Fruit fly (Drosophila melanogaster) whole organism, embryonic: ENCODE measurements around the gene CG34244.
A peak's percentile ranks its signal among the peaks of the same experiment; 100 is the strongest.

Experiments
- ATbp ChIP-seq: fragments of 200-800 bp; sonication (Bioruptor generic); optimal IDR thresholded peaks from 2 replicates; lab custom pipeline; 2017; ENCODE audit warnings: missing biosample characterization, mild to moderate bottlenecking, missing genetic modification characterization, missing genetic modification reagents
- Ada2b ChIP-seq: fragments of 200-800 bp; sonication (Bioruptor generic); IDR thresholded peaks from 2 replicates; pipeline ENCODE4 v1.3.6; 2022; ENCODE audit warnings: missing biosample characterization, missing genetic modification characterization
- Aef1 ChIP-seq: fragments of 200-800 bp; sonication (Bioruptor generic); IDR thresholded peaks from 3 replicates; pipeline ENCODE4 v1.3.6; 2022; ENCODE audit warnings: missing biosample characterization, missing genetic modification characterization
- BEAF-32 ChIP-seq: fragments of 200-800 bp; sonication (Bioruptor generic); optimal IDR thresholded peaks from 3 replicates; lab custom pipeline; 2017; ENCODE audit warnings: missing biosample characterization, missing genetic modification characterization, mild to moderate bottlenecking, moderate library complexity, missing genetic modification reagents
- CG1024 ChIP-seq: fragments of 200-800 bp; sonication (Bioruptor generic); IDR thresholded peaks from 2 replicates; pipeline ENCODE4 v1.3.6; 2022; ENCODE audit warnings: missing biosample characterization, missing genetic modification characterization
- CG10543 ChIP-seq: fragments of 200-800 bp; sonication (Bioruptor generic); optimal IDR thresholded peaks from 3 replicates; lab custom pipeline; 2017; ENCODE audit warnings: missing biosample characterization, mild to moderate bottlenecking, missing genetic modification characterization, moderate library complexity
- CG11247 ChIP-seq: fragments of 200-800 bp; sonication (Bioruptor generic); IDR thresholded peaks from 2 replicates; pipeline ENCODE4 v1.3.6; 2022; ENCODE audit warnings: missing biosample characterization, missing genetic modification characterization
- CG12071 ChIP-seq: fragments of 200-800 bp; sonication (Bioruptor generic); optimal IDR thresholded peaks from 3 replicates; lab custom pipeline; 2018; ENCODE audit warnings: missing biosample characterization, mild to moderate bottlenecking, missing genetic modification characterization
- CG1233 ChIP-seq: fragments of 200-800 bp; sonication (Bioruptor generic); optimal IDR thresholded peaks from 4 replicates; lab custom pipeline; 2018; ENCODE audit warnings: missing biosample characterization, mild to moderate bottlenecking, missing genetic modification characterization
- CG16813 ChIP-seq: fragments of 200-800 bp; sonication (Bioruptor generic); IDR thresholded peaks from 3 replicates; pipeline ENCODE4 v1.3.6; 2022; ENCODE audit warnings: missing biosample characterization, missing genetic modification characterization; ENCODE audit not compliant: partially characterized antibody
- CG17612 ChIP-seq: fragments of 200-800 bp; sonication (Bioruptor generic); IDR thresholded peaks from 2 replicates; pipeline ENCODE4 v1.3.6; 2022; ENCODE audit warnings: missing biosample characterization, missing genetic modification characterization
- CG18262 ChIP-seq: fragments of 200-800 bp; optimal IDR thresholded peaks from 3 replicates; lab custom pipeline; 2019; ENCODE audit warnings: missing biosample characterization, mild to moderate bottlenecking, missing genetic modification characterization, moderate library complexity
- CG18764 ChIP-seq: fragments of 200-800 bp; sonication (Bioruptor generic); optimal IDR thresholded peaks from 3 replicates; lab custom pipeline; 2016; ENCODE audit warnings: missing biosample characterization, missing genetic modification characterization
- CG31224 ChIP-seq: fragments of 200-800 bp; sonication (Bioruptor generic); IDR thresholded peaks from 2 replicates; pipeline ENCODE4 v1.3.6; 2022; ENCODE audit warnings: missing biosample characterization, missing genetic modification characterization
- CG34224 ChIP-seq: fragments of 200-800 bp; sonication (Bioruptor generic); IDR thresholded peaks from 3 replicates; pipeline ENCODE4 v1.3.6; 2022; ENCODE audit warnings: missing biosample characterization, missing genetic modification characterization; ENCODE audit not compliant: partially characterized antibody
- CG34376 ChIP-seq: fragments of 200-800 bp; sonication (Bioruptor generic); optimal IDR thresholded peaks from 2 replicates; lab custom pipeline; 2018; ENCODE audit warnings: missing biosample characterization, mild to moderate bottlenecking, missing genetic modification characterization
- CG4424 ChIP-seq: fragments of 200-800 bp; sonication (Bioruptor generic); optimal IDR thresholded peaks from 3 replicates; lab custom pipeline; 2016; ENCODE audit warnings: missing biosample characterization, missing genetic modification characterization
- CG9797 ChIP-seq: fragments of 200-800 bp; sonication (Bioruptor generic); optimal IDR thresholded peaks from 3 replicates; lab custom pipeline; 2018; ENCODE audit warnings: missing biosample characterization, mild to moderate bottlenecking, missing genetic modification characterization
- D ChIP-seq, 2 experiments: fragments of 200-800 bp in 1 of 2; fragments of >200 bp in 1 of 2; sonication (Bioruptor generic) in 1 of 2; optimal IDR thresholded peaks; 2 replicates in 1 of 2; 3 replicates in 1 of 2; lab custom pipeline; 2017; ENCODE audit warnings: mild to moderate bottlenecking in 1 of 2, missing biosample characterization in 1 of 2, missing genetic modification characterization in 1 of 2, missing genetic modification reagents in 1 of 2
- Doc3 ChIP-seq: fragments of 200-800 bp; sonication (Bioruptor generic); IDR thresholded peaks from 3 replicates; pipeline ENCODE4 v1.3.6; 2022; ENCODE audit warnings: missing biosample characterization, missing genetic modification characterization; ENCODE audit not compliant: partially characterized antibody
- Drgx ChIP-seq: fragments of 200-800 bp; sonication (Bioruptor generic); IDR thresholded peaks from 2 replicates; pipeline ENCODE4 v1.3.6; 2022; ENCODE audit warnings: missing biosample characterization, missing genetic modification characterization
- E2f2 ChIP-seq: fragments of 200-800 bp; sonication (Bioruptor generic); IDR thresholded peaks from 2 replicates; pipeline ENCODE4 v1.3.6; 2022; ENCODE audit warnings: missing biosample characterization, missing genetic modification characterization
- Hr78 ChIP-seq, 2 experiments: fragments of 200-800 bp in 1 of 2; fragments of >200 bp in 1 of 2; sonication (Bioruptor generic) in 1 of 2; optimal IDR thresholded peaks; 2 replicates each; lab custom pipeline; 2017 to 2019; ENCODE audit warnings: missing biosample characterization in 2 of 2, missing genetic modification characterization in 2 of 2, mild to moderate bottlenecking in 1 of 2, moderate library complexity in 1 of 2
- Lhr ChIP-seq: fragments of 200-800 bp; sonication (Bioruptor generic); optimal IDR thresholded peaks from 3 replicates; lab custom pipeline; 2017; ENCODE audit warnings: mild to moderate bottlenecking, missing biosample characterization, missing genetic modification reagents, missing genetic modification characterization
- Mad ChIP-seq: fragments of 200-800 bp; sonication (Bioruptor generic); optimal IDR thresholded peaks from 2 replicates; lab custom pipeline; 2016; ENCODE audit warnings: missing biosample characterization, missing genetic modification characterization
- Scr ChIP-seq: fragments of 200-800 bp; sonication (Bioruptor generic); IDR thresholded peaks from 2 replicates; pipeline ENCODE4 v1.3.6; 2022; ENCODE audit warnings: missing biosample characterization, missing genetic modification characterization; ENCODE audit not compliant: partially characterized antibody
- Usf ChIP-seq: fragments of 200-800 bp; sonication (Bioruptor generic); optimal IDR thresholded peaks from 2 replicates; lab custom pipeline; 2017; ENCODE audit warnings: missing genotype, missing biosample characterization, missing genetic modification characterization
- ara ChIP-seq: fragments of 200-800 bp; sonication (Bioruptor generic); IDR thresholded peaks from 2 replicates; pipeline ENCODE4 v1.3.6; 2022; ENCODE audit warnings: missing biosample characterization, missing genetic modification characterization
- cad ChIP-seq: fragments of >200 bp; optimal IDR thresholded peaks from 2 replicates; lab custom pipeline; 2017; ENCODE audit warnings: missing biosample characterization, missing genetic modification characterization
- ci ChIP-seq: fragments of 200-800 bp; sonication (Bioruptor generic); IDR thresholded peaks from 3 replicates; pipeline ENCODE4 v1.3.6; 2022; ENCODE audit warnings: missing biosample characterization, missing genetic modification characterization
- insv ChIP-seq, 2 experiments: fragments of 200-800 bp; sonication (Bioruptor generic); optimal IDR thresholded peaks; 3 replicates each; lab custom pipeline; 2016 to 2018; ENCODE audit warnings: missing biosample characterization in 2 of 2, missing genetic modification characterization in 2 of 2
- knrl ChIP-seq: fragments of 200-800 bp; sonication (Bioruptor generic); IDR thresholded peaks from 3 replicates; pipeline ENCODE4 v1.3.6; 2022; ENCODE audit warnings: missing biosample characterization, missing genetic modification characterization; ENCODE audit not compliant: partially characterized antibody
- mirr ChIP-seq: fragments of 200-800 bp; sonication (Bioruptor generic); optimal IDR thresholded peaks from 3 replicates; lab custom pipeline; 2018; ENCODE audit warnings: missing biosample characterization, mild to moderate bottlenecking, missing genetic modification characterization
- prd ChIP-seq, 3 experiments: fragments of >200 bp in 2 of 3; fragments of 200-800 bp in 1 of 3; sonication (Bioruptor generic) in 1 of 3; optimal IDR thresholded peaks in 2 of 3; IDR thresholded peaks in 1 of 3; 2 replicates in 2 of 3; 3 replicates in 1 of 3; pipeline versions ENCODE4 v1.3.6 to Lab custom; 2017 to 2022; ENCODE audit warnings: missing biosample characterization in 1 of 3, missing genetic modification characterization in 1 of 3
- sens-2 ChIP-seq: fragments of 200-800 bp; sonication (Bioruptor generic); IDR thresholded peaks from 2 replicates; pipeline ENCODE4 v1.3.6; 2022; ENCODE audit warnings: missing biosample characterization, missing genetic modification characterization
- seq ChIP-seq: fragments of 200-800 bp; sonication (Bioruptor generic); IDR thresholded peaks from 2 replicates; pipeline ENCODE4 v1.3.6; 2022; ENCODE audit warnings: missing biosample characterization, missing genetic modification characterization
- sima ChIP-seq: fragments of 200-800 bp; sonication (Bioruptor generic); optimal IDR thresholded peaks from 2 replicates; lab custom pipeline; 2016; ENCODE audit warnings: missing biosample characterization, missing genetic modification characterization
- slou ChIP-seq: fragments of 200-800 bp; sonication (Bioruptor generic); optimal IDR thresholded peaks from 3 replicates; lab custom pipeline; 2016; ENCODE audit warnings: missing biosample characterization, missing genetic modification characterization
- sna ChIP-seq: fragments of 200-800 bp; sonication (Bioruptor generic); IDR thresholded peaks from 2 replicates; pipeline ENCODE4 v1.3.6; 2022; ENCODE audit warnings: missing biosample characterization, missing genetic modification characterization; ENCODE audit not compliant: partially characterized antibody
- usp ChIP-seq: fragments of >200 bp; optimal IDR thresholded peaks from 2 replicates; lab custom pipeline; 2017; ENCODE audit warnings: missing biosample characterization, missing genetic modification characterization
- wdn ChIP-seq: fragments of 200-800 bp; sonication (Bioruptor generic); IDR thresholded peaks from 2 replicates; pipeline ENCODE4 v1.3.6; 2022; ENCODE audit warnings: missing biosample characterization, missing genetic modification characterization
- wek ChIP-seq: fragments of 200-800 bp; sonication (Bioruptor generic); optimal IDR thresholded peaks from 3 replicates; lab custom pipeline; 2018; ENCODE audit warnings: missing biosample characterization, mild to moderate bottlenecking, missing genetic modification characterization, moderate library complexity

CG34244 gene

DNA sequence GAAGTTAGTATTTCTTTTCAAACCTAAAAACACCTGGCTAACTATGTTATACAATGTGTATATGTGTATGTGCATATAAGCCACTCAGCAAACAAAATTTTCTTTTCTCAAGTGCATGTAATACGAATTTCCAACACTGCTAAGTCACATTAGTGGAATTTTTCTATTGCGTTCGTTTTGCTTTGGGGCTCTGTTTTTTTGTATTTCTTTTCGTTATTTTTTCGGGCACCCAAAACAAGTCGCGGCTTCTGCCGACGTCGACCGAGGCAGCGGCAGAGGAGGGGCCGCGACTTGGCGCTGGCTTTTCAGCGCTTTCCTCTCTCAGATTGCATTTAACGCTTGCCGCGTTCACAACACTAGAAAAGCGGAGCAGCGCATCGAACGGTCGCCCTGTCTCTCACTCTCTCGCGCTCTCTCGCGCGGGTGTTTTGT is 16.3 kb downstream of the CG34244 start (continued):
- TF ChIP-seq ATbp (GFP tag; lab: Kevin White, UChicago), result no peak
- no peak for TF ChIP-seq Usf (GFP tag; lab: Kevin White, UChicago)
- TF ChIP-seq CG1024 (GFP tag; lab: Robert Waterston, UW), result no peak
- peak; percentile 79 for TF ChIP-seq sna (GFP tag; lab: Robert Waterston, UW)
- peak; percentile 61; the same call in 2 of the 3 replicates for TF ChIP-seq Doc3
- TF ChIP-seq CG16813 (GFP tag; lab: Robert Waterston, UW), result 0 out of 3 replicates have a peak, but pooled peaks have one; percentile 15
- TF ChIP-seq sens-2, result no peak
- peak; percentile 14 for TF ChIP-seq CG18764 (GFP tag; lab: Kevin White, UChicago)
- TF ChIP-seq slou (GFP tag; lab: Kevin White, UChicago), result no peak
- TF ChIP-seq Lhr, result no peak
- TF ChIP-seq wek (GFP tag; lab: Kevin White, UChicago), result no peak
- no peak for TF ChIP-seq Ada2b (GFP tag; lab: Robert Waterston, UW)
- TF ChIP-seq seq, result no peak
- TF ChIP-seq knrl, result no peak; the same call in 2 of the 3 replicates
- TF ChIP-seq wdn (GFP tag; lab: Robert Waterston, UW), result no peak
- no peak for TF ChIP-seq CG10543
- TF ChIP-seq cad, result no peak
- TF ChIP-seq CG11247, result no peak
- no peak for TF ChIP-seq sima (GFP tag; lab: Kevin White, UChicago)
- no peak for TF ChIP-seq Hr78 (GFP tag; optimal IDR thresholded peaks at IDR 0.05; lab: Kevin White, UChicago)
- 0 out of 2 replicates have a peak, but pooled peaks have one; percentile 18 for TF ChIP-seq E2f2 (GFP tag; lab: Robert Waterston, UW)
- no peak for TF ChIP-seq mirr
- TF ChIP-seq ci, result peak; percentile 67; the same call in 2 of the 3 replicates
- no peak for TF ChIP-seq CG1233
- no peak for TF ChIP-seq Aef1 (GFP tag; lab: Robert Waterston, UW)
- no peak for TF ChIP-seq usp (GFP tag; lab: Kevin White, UChicago)
- TF ChIP-seq Mad, result no peak
- no peak for TF ChIP-seq CG31224 (GFP tag; lab: Robert Waterston, UW)
- no peak for TF ChIP-seq insv (GFP tag; optimal IDR thresholded peaks at IDR 0.05; lab: Kevin White, UChicago)
- no peak for TF ChIP-seq BEAF-32 (GFP tag; lab: Kevin White, UChicago)
- no peak for TF ChIP-seq CG17612 (GFP tag; lab: Robert Waterston, UW)
- no peak for TF ChIP-seq CG12071 (GFP tag; lab: Kevin White, UChicago)
- no peak for TF ChIP-seq prd (optimal IDR thresholded peaks at IDR 0.05; lab: Kevin White, UChicago)
- no peak for TF ChIP-seq prd (GFP tag; IDR thresholded peaks at IDR 0.05; lab: Robert Waterston, UW)
- TF ChIP-seq Drgx (GFP tag; lab: Robert Waterston, UW), result peak; percentile 73
- TF ChIP-seq Scr, result peak; percentile 37; the same call in 1 of the 2 replicates
- TF ChIP-seq CG18262 (tag; lab: Kevin White, UChicago), result no peak
- TF ChIP-seq CG9797 (GFP tag; lab: Kevin White, UChicago), result no peak
- no peak for TF ChIP-seq ara (GFP tag; lab: Robert Waterston, UW)
- no peak for TF ChIP-seq CG4424 (GFP tag; lab: Kevin White, UChicago)
- TF ChIP-seq CG34224 (GFP tag; lab: Robert Waterston, UW), result peak; percentile 43; the same call in 1 of the 3 replicates
- no peak for TF ChIP-seq CG34376 (GFP tag; lab: Kevin White, UChicago)
- TF ChIP-seq D (optimal IDR thresholded peaks at IDR 0.05; lab: Kevin White, UChicago), result no peak
- TF ChIP-seq D (GFP tag; optimal IDR thresholded peaks at IDR 0.05; lab: Kevin White, UChicago), result no peak
